Fruit fly (Drosophila melanogaster) whole organism, prepupa: ENCODE measurements around the gene CG8100.

Experiments
- Blimp-1 ChIP-seq: fragments of 200-800 bp; sonication (Bioruptor generic); optimal IDR thresholded peaks from 3 replicates; lab custom pipeline; 2017; ENCODE audit warnings: missing biosample characterization, missing genetic modification characterization, mild to moderate bottlenecking, moderate library complexity, missing genetic modification reagents
- CG10631 ChIP-seq: fragments of 200-800 bp; sonication (Bioruptor generic); optimal IDR thresholded peaks from 2 replicates; lab custom pipeline; 2016; ENCODE audit warnings: missing biosample characterization, missing genetic modification characterization
- CG11294 ChIP-seq: fragments of 200-800 bp; sonication (Bioruptor generic); IDR thresholded peaks from 2 replicates; pipeline ENCODE4 v1.3.6; 2022; ENCODE audit warnings: missing biosample characterization, missing genetic modification characterization
- CG11762 ChIP-seq: fragments of 200-800 bp; sonication (Bioruptor generic); optimal IDR thresholded peaks from 3 replicates; lab custom pipeline; 2016; ENCODE audit warnings: missing biosample characterization, missing genetic modification characterization; ENCODE audit not compliant: insufficient read depth
- CG11902 ChIP-seq: fragments of 200-800 bp; sonication (Bioruptor generic); optimal IDR thresholded peaks from 3 replicates; lab custom pipeline; 2016; ENCODE audit warnings: missing biosample characterization, missing genetic modification characterization
- CG15336 ChIP-seq: fragments of 200-800 bp; sonication (Bioruptor generic); IDR thresholded peaks from 2 replicates; pipeline ENCODE4 v1.3.6; 2022; ENCODE audit warnings: missing biosample characterization, missing genetic modification characterization
- CG1621 ChIP-seq: fragments of 200-800 bp; sonication (Bioruptor generic); optimal IDR thresholded peaks from 3 replicates; lab custom pipeline; 2018; ENCODE audit warnings: missing biosample characterization, mild to moderate bottlenecking, missing genetic modification characterization
- CG16779 ChIP-seq: fragments of 200-800 bp; sonication (Bioruptor generic); optimal IDR thresholded peaks from 3 replicates; lab custom pipeline; 2017; ENCODE audit warnings: missing biosample characterization, mild to moderate bottlenecking, missing genetic modification characterization
- CG3032 ChIP-seq: fragments of 200-800 bp; optimal IDR thresholded peaks from 2 replicates; lab custom pipeline; 2019; ENCODE audit warnings: missing biosample characterization, mild to moderate bottlenecking, missing genetic modification characterization, moderate library complexity
- CG32006 ChIP-seq: fragments of 200-800 bp; sonication (Bioruptor generic); optimal IDR thresholded peaks from 3 replicates; lab custom pipeline; 2017; ENCODE audit warnings: missing biosample characterization, mild to moderate bottlenecking, missing genetic modification characterization
- CG34406 ChIP-seq: fragments of 200-800 bp; sonication (Bioruptor generic); optimal IDR thresholded peaks from 3 replicates; lab custom pipeline; 2016; ENCODE audit warnings: missing biosample characterization, missing genetic modification characterization
- CG3919 ChIP-seq: fragments of 200-800 bp; sonication (Bioruptor generic); optimal IDR thresholded peaks from 3 replicates; lab custom pipeline; 2016; ENCODE audit warnings: missing biosample characterization, missing genetic modification characterization
- CG4318 ChIP-seq: fragments of 200-800 bp; sonication (Bioruptor generic); optimal IDR thresholded peaks from 3 replicates; lab custom pipeline; 2017; ENCODE audit warnings: missing biosample characterization, mild to moderate bottlenecking, missing genetic modification characterization
- CG6163 ChIP-seq: fragments of 200-800 bp; sonication (Bioruptor generic); IDR thresholded peaks from 3 replicates; pipeline ENCODE4 v1.3.6; 2022; ENCODE audit warnings: missing biosample characterization, missing genetic modification characterization
- CG6808 ChIP-seq: fragments of 200-800 bp; sonication (Bioruptor generic); optimal IDR thresholded peaks from 3 replicates; lab custom pipeline; 2017; ENCODE audit warnings: missing biosample characterization, missing genetic modification characterization, mild to moderate bottlenecking, moderate library complexity, missing genetic modification reagents
- CG7368 ChIP-seq: fragments of 200-800 bp; sonication (Bioruptor generic); optimal IDR thresholded peaks from 3 replicates; lab custom pipeline; 2016; ENCODE audit warnings: missing biosample characterization, missing genetic modification characterization
- CG8119 ChIP-seq: fragments of 200-800 bp; sonication (Bioruptor generic); IDR thresholded peaks from 3 replicates; pipeline ENCODE4 v1.3.6; 2022; ENCODE audit warnings: missing biosample characterization, missing genetic modification characterization
- CG8319 ChIP-seq: fragments of 200-800 bp; sonication (Bioruptor generic); optimal IDR thresholded peaks from 3 replicates; lab custom pipeline; 2016; ENCODE audit warnings: missing biosample characterization, missing genetic modification characterization
- CG9139 ChIP-seq: fragments of 200-800 bp; sonication (Bioruptor generic); optimal IDR thresholded peaks from 3 replicates; lab custom pipeline; 2017; ENCODE audit warnings: missing biosample characterization, mild to moderate bottlenecking, missing genetic modification characterization
- Eip75B ChIP-seq: fragments of 200-800 bp; sonication (Bioruptor generic); optimal IDR thresholded peaks from 3 replicates; lab custom pipeline; 2016; ENCODE audit warnings: missing biosample characterization, missing genetic modification characterization
- Eip78C ChIP-seq: fragments of 200-800 bp; sonication (Bioruptor generic); peaks from one replicate; lab custom pipeline; 2016; ENCODE audit warnings: missing biosample characterization, missing genetic modification characterization
- Eip93F ChIP-seq: fragments of 200-800 bp; sonication (Bioruptor generic); optimal IDR thresholded peaks from 2 replicates; lab custom pipeline; 2016; ENCODE audit warnings: missing biosample characterization, mild to moderate bottlenecking, missing genetic modification characterization
- Ets21C ChIP-seq: fragments of 200-800 bp; sonication (Bioruptor generic); optimal IDR thresholded peaks from 3 replicates; lab custom pipeline; 2016; ENCODE audit warnings: missing biosample characterization, missing genetic modification characterization
- Ets96B ChIP-seq: fragments of 200-800 bp; optimal IDR thresholded peaks from 2 replicates; lab custom pipeline; 2019; ENCODE audit warnings: missing biosample characterization, mild to moderate bottlenecking, missing genetic modification characterization, moderate library complexity
- Gug ChIP-seq: fragments of 200-800 bp; sonication (Bioruptor generic); IDR thresholded peaks from 2 replicates; pipeline ENCODE4 v1.3.6; 2022; ENCODE audit warnings: missing biosample characterization, missing genetic modification characterization
- Hr38 ChIP-seq: sonication (Bioruptor generic); optimal IDR thresholded peaks from 2 replicates; lab custom pipeline; 2016; ENCODE audit warnings: missing biosample characterization, missing genetic modification characterization
- Hr39 ChIP-seq: fragments of 200-800 bp; sonication (Bioruptor generic); optimal IDR thresholded peaks from 2 replicates; lab custom pipeline; 2016; ENCODE audit warnings: missing biosample characterization, missing genetic modification characterization
- Hr4 ChIP-seq: fragments of 200-800 bp; sonication (Bioruptor generic); optimal IDR thresholded peaks from 3 replicates; lab custom pipeline; 2016; ENCODE audit warnings: missing biosample characterization, missing genetic modification characterization
- Lpt ChIP-seq: fragments of 200-800 bp; sonication (Bioruptor generic); optimal IDR thresholded peaks from 3 replicates; lab custom pipeline; 2016; ENCODE audit warnings: missing biosample characterization, missing genetic modification characterization
- OdsH ChIP-seq: fragments of 200-800 bp; sonication (Bioruptor generic); optimal IDR thresholded peaks from 3 replicates; lab custom pipeline; 2016; ENCODE audit warnings: missing biosample characterization, missing genetic modification characterization
- Smox ChIP-seq: fragments of 200-800 bp; sonication (Bioruptor generic); optimal IDR thresholded peaks from 3 replicates; lab custom pipeline; 2016; ENCODE audit warnings: missing biosample characterization, missing genetic modification characterization
- Sox14 ChIP-seq: fragments of 200-800 bp; sonication (Bioruptor generic); optimal IDR thresholded peaks from 3 replicates; lab custom pipeline; 2016; ENCODE audit warnings: missing biosample characterization, missing genetic modification characterization
- achi ChIP-seq: fragments of 200-800 bp; sonication (Bioruptor generic); optimal IDR thresholded peaks from 3 replicates; lab custom pipeline; 2016; ENCODE audit warnings: missing biosample characterization, missing genetic modification characterization
- acj6 ChIP-seq: fragments of 200-800 bp; sonication (Bioruptor generic); optimal IDR thresholded peaks from 3 replicates; lab custom pipeline; 2016; ENCODE audit warnings: missing biosample characterization, missing genetic modification characterization
- dac ChIP-seq: fragments of 200-800 bp; sonication (Bioruptor generic); optimal IDR thresholded peaks from 2 replicates; lab custom pipeline; 2017; ENCODE audit warnings: missing biosample characterization, mild to moderate bottlenecking, missing genetic modification characterization
- eg ChIP-seq: fragments of 200-800 bp; sonication (Bioruptor generic); IDR thresholded peaks from 3 replicates; pipeline ENCODE4 v1.3.6; 2022; ENCODE audit warnings: missing biosample characterization, missing genetic modification characterization
- esn ChIP-seq: fragments of 200-800 bp; sonication (Bioruptor generic); optimal IDR thresholded peaks from 2 replicates; lab custom pipeline; 2016; ENCODE audit warnings: missing biosample characterization, mild to moderate bottlenecking, missing genetic modification characterization, moderate library complexity
- fd85E ChIP-seq: fragments of 200-800 bp; sonication (Bioruptor generic); optimal IDR thresholded peaks from 3 replicates; lab custom pipeline; 2016; ENCODE audit warnings: missing biosample characterization, missing genetic modification characterization
- fkh ChIP-seq: fragments of 200-800 bp; sonication (Bioruptor generic); optimal IDR thresholded peaks from 3 replicates; lab custom pipeline; 2017; ENCODE audit warnings: missing biosample characterization, mild to moderate bottlenecking, missing genetic modification characterization, moderate library complexity
- lz ChIP-seq: fragments of 200-800 bp; sonication (Bioruptor generic); optimal IDR thresholded peaks from 3 replicates; lab custom pipeline; 2016; ENCODE audit warnings: missing biosample characterization, missing genetic modification characterization
- pdm3 ChIP-seq: fragments of 200-800 bp; sonication (Bioruptor generic); optimal IDR thresholded peaks from 3 replicates; lab custom pipeline; 2016; ENCODE audit warnings: missing biosample characterization, missing genetic modification characterization
- salr ChIP-seq, 2 experiments: fragments of 200-800 bp; sonication (Bioruptor generic); optimal IDR thresholded peaks; 3 replicates each; lab custom pipeline; 2016 to 2018; ENCODE audit warnings: missing biosample characterization in 2 of 2, missing genetic modification characterization in 2 of 2, mild to moderate bottlenecking in 1 of 2
- spab ChIP-seq: fragments of 200-800 bp; sonication (Bioruptor generic); optimal IDR thresholded peaks from 2 replicates; lab custom pipeline; 2017; ENCODE audit warnings: missing biosample characterization, mild to moderate bottlenecking, missing genetic modification characterization, missing genetic modification reagents
- ss ChIP-seq, 2 experiments: fragments of 200-800 bp; sonication (Bioruptor generic); optimal IDR thresholded peaks; 2 replicates in 1 of 2; 3 replicates in 1 of 2; lab custom pipeline; 2017 to 2018; ENCODE audit warnings: mild to moderate bottlenecking in 2 of 2, missing biosample characterization in 2 of 2, missing genetic modification characterization in 2 of 2, moderate library complexity in 1 of 2
- svp ChIP-seq: fragments of 200-800 bp; sonication (Bioruptor generic); peaks from one replicate; lab custom pipeline; 2016; ENCODE audit warnings: missing biosample characterization, missing genetic modification characterization
- vri ChIP-seq: fragments of 200-800 bp; sonication (Bioruptor generic); optimal IDR thresholded peaks from 3 replicates; lab custom pipeline; 2016; ENCODE audit warnings: missing biosample characterization, mild to moderate bottlenecking, missing genetic modification characterization

Gene CG8100

dm6 chr3L:14050944-14051548 lies 32.4 kb upstream of the CG8100 start, which contains the start of gene CG6833 (continued):
- TF ChIP-seq Eip78C (GFP tag; lab: Kevin White, UChicago) (peak; percentile 80), OdsH (GFP tag; lab: Kevin White, UChicago) (peak; percentile 57), Blimp-1 (GFP tag; lab: Kevin White, UChicago) (no peak), Ets96B (tag; lab: Kevin White, UChicago) (peak; percentile 44), CG3919 (GFP tag; lab: Kevin White, UChicago) (peak; percentile 83), CG11762 (GFP tag; lab: Kevin White, UChicago) (peak; percentile 32), Gug (GFP tag; lab: Robert Waterston, UW) (no peak), CG11902 (GFP tag; lab: Kevin White, UChicago) (peak; percentile 68), Sox14 (GFP tag; lab: Kevin White, UChicago) (peak; percentile 75), Eip93F (GFP tag; lab: Kevin White, UChicago) (no peak), Hr38 (GFP tag; lab: Kevin White, UChicago) (no peak), fd85E (GFP tag; lab: Kevin White, UChicago) (no peak), CG6808 (no peak), CG4318 (GFP tag; lab: Kevin White, UChicago) (peak; percentile 40), esn (GFP tag; lab: Kevin White, UChicago) (peak; percentile 71), achi (GFP tag; lab: Kevin White, UChicago) (peak; percentile 56), CG6163 (GFP tag; lab: Robert Waterston, UW) (peak; percentile 82), CG7368 (peak; percentile 53), Ets21C (GFP tag; lab: Kevin White, UChicago) (peak; percentile 65), Smox (GFP tag; lab: Kevin White, UChicago) (peak; percentile 57), CG10631 (GFP tag; lab: Kevin White, UChicago) (peak; percentile 60)

- TF ChIP-seq CG3032 (tag; lab: Kevin White, UChicago): peak; percentile 20
- no peak for TF ChIP-seq acj6
- TF ChIP-seq CG6163 (GFP tag; lab: Robert Waterston, UW): no peak
- TF ChIP-seq ss (GFP tag; optimal IDR thresholded peaks at IDR 0.05; lab: Kevin White, UChicago): peak; percentile 52 to 69
- TF ChIP-seq salr (GFP tag; optimal IDR thresholded peaks at IDR 0.05; lab: Kevin White, UChicago): no peak
- peak; percentile 78 for TF ChIP-seq Sox14 (GFP tag; lab: Kevin White, UChicago)
- TF ChIP-seq vri (GFP tag; lab: Kevin White, UChicago): no peak
- peak; percentile 36 for TF ChIP-seq CG1621 (tag; lab: Kevin White, UChicago)
- TF ChIP-seq Smox (GFP tag; lab: Kevin White, UChicago): peak; percentile 6
- TF ChIP-seq CG9139 (GFP tag; lab: Kevin White, UChicago): peak; percentile 48
- TF ChIP-seq CG34406 (GFP tag; lab: Kevin White, UChicago): no peak
- TF ChIP-seq CG3919 (GFP tag; lab: Kevin White, UChicago): peak; percentile 45
- no peak; the same call in 1 of the 2 replicates for TF ChIP-seq Gug (GFP tag; lab: Robert Waterston, UW)
- no peak for TF ChIP-seq svp (GFP tag; lab: Kevin White, UChicago)
- TF ChIP-seq CG7368: no peak
- TF ChIP-seq CG10631 (GFP tag; lab: Kevin White, UChicago): no peak
- no peak for TF ChIP-seq spab (GFP tag; lab: Kevin White, UChicago)
- TF ChIP-seq Eip75B (GFP tag; lab: Kevin White, UChicago): peak; percentile 37
- peak; percentile 10 for TF ChIP-seq CG32006 (GFP tag; lab: Kevin White, UChicago)
- no peak for TF ChIP-seq achi (GFP tag; lab: Kevin White, UChicago)
- peak; percentile 40 for TF ChIP-seq esn (GFP tag; lab: Kevin White, UChicago)
- TF ChIP-seq fkh (GFP tag; lab: Kevin White, UChicago): peak; percentile 25
- no peak for TF ChIP-seq CG11902 (GFP tag; lab: Kevin White, UChicago)
- peak; percentile 1 for TF ChIP-seq Hr39 (GFP tag; lab: Kevin White, UChicago)
- TF ChIP-seq CG8119 (GFP tag; lab: Robert Waterston, UW): peak; percentile 55; the same call in 2 of the 3 replicates
- no peak for TF ChIP-seq Hr4
- TF ChIP-seq lz (GFP tag; lab: Kevin White, UChicago): peak; percentile 2
- no peak for TF ChIP-seq CG8319 (GFP tag; lab: Kevin White, UChicago)
- TF ChIP-seq Lpt (GFP tag; lab: Kevin White, UChicago): peak; percentile 27
- peak; percentile 44; the same call in 1 of the 3 replicates for TF ChIP-seq eg
- no peak for TF ChIP-seq Hr38 (GFP tag; lab: Kevin White, UChicago)
- peak; percentile 37; the same call in 1 of the 2 replicates for TF ChIP-seq CG15336
- peak; percentile 43 for TF ChIP-seq CG16779 (tag; lab: Kevin White, UChicago)
- TF ChIP-seq Ets21C (GFP tag; lab: Kevin White, UChicago): no peak
- no peak for TF ChIP-seq CG11294 (GFP tag; lab: Robert Waterston, UW)
- TF ChIP-seq dac (GFP tag; lab: Kevin White, UChicago): no peak
- TF ChIP-seq pdm3 (GFP tag; lab: Kevin White, UChicago): no peak
- peak; percentile 14 for TF ChIP-seq Ets96B (tag; lab: Kevin White, UChicago)
These were observed 30.3 kb upstream of the CG8100 start, which contains the start of the genes CG13484 and Frl for dm6 chr3L:14053073-14053643. TSS of gene CG13484 (minus strand) at chr3L:14053079. TSS of gene Frl (plus strand) at chr3L:14053215.
